Worm (Caenorhabditis elegans): ENCODE data around the gene CC8.3.

- TF ChIP-seq fos-1 (tag; optimal IDR thresholded peaks at IDR 0.05), result no peak
- TF ChIP-seq lin-35 (GFP tag; optimal IDR thresholded peaks at IDR 0.05), result peak in 1 of 2 experiments; percentile 69
- TF ChIP-seq ama-1 (optimal IDR thresholded peaks at IDR 0.05), result no peak
- no peak for TF ChIP-seq nhr-11 (tag; optimal IDR thresholded peaks at IDR 0.05)
- peak; percentile 99 for TF ChIP-seq elt-2 (tag; optimal IDR thresholded peaks at IDR 0.05)
Observed at ce11 chrIV:3611845-3612244, 30.2 kb downstream of the CC8.3 start.
